Worm (Caenorhabditis elegans) whole organism, L4 larva: ENCODE data around the gene tag-273.

ENCODE experiments used
- F49E8.2 ChIP-seq: sonication (generic microtip); optimal IDR thresholded peaks from 2 replicates; lab custom pipeline; 2016; ENCODE audit warnings: missing compliant biosample characterization, mild to moderate bottlenecking, missing genetic modification characterization, borderline replicate concordance
- T26A8.4 ChIP-seq: fragments of 200-800 bp; sonication (Bioruptor generic); IDR thresholded peaks from 2 replicates; pipeline ENCODE4 v1.3.6; 2022; ENCODE audit warnings: missing genetic modification characterization, missing compliant biosample characterization
- ZK546.5 ChIP-seq, 2 experiments: sonication (generic microtip); optimal IDR thresholded peaks; 2 replicates each; lab custom pipeline; 2017; ENCODE audit warnings: missing biosample characterization in 2 of 2, missing genetic modification characterization in 2 of 2
- aly-2 ChIP-seq: sonication (generic microtip); optimal IDR thresholded peaks from 2 replicates; lab custom pipeline; 2018; ENCODE audit warnings: missing biosample characterization, missing genetic modification characterization
- dmd-8 ChIP-seq: fragments of 200-800 bp; sonication (Bioruptor generic); IDR thresholded peaks from 2 replicates; pipeline ENCODE4 v1.3.6; 2022; ENCODE audit warnings: missing genetic modification characterization, missing compliant biosample characterization
- lin-15B ChIP-seq: fragments of 150-350 bp; sonication (generic microtip); optimal IDR thresholded peaks from 3 replicates; lab custom pipeline; 2014; ENCODE audit warnings: missing biosample characterization, missing genetic modification characterization
- mxl-3 ChIP-seq: fragments of 200-800 bp; sonication (Bioruptor generic); optimal IDR thresholded peaks from 2 replicates; lab custom pipeline; 2018; ENCODE audit warnings: mild to moderate bottlenecking, missing genetic modification characterization, missing compliant biosample characterization
- vab-7 ChIP-seq: fragments of 200-800 bp; sonication (Bioruptor generic); IDR thresholded peaks from 2 replicates; pipeline ENCODE4 v1.3.6; 2022; ENCODE audit warnings: missing genetic modification reagents, missing genetic modification characterization, missing compliant biosample characterization

DNA sequence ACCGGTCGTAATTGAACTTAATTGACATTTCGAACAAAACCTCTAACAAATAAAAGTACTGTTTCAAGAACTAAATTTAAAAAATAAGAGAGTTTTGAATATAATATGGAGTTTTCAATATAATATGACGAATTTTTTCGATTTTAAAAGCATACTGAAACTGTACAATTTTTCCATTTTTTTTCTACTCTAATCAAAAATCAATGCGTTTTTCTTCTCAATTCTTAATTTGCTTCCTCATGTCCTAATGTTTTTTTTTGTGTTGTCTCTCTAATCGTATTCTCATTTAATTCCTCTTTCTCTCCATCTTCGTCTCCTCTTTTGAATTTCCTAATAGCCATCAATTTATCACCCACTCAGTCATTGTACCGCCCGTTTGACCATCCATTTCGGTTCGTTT lies 23.0 kb downstream of the tag-273 start, which contains the start of gene Y57G11A.4:
- TF ChIP-seq T26A8.4 (GFP tag; lab: Robert Waterston, UW) (no peak), F49E8.2 (tag; lab: Kevin White, UChicago) (no peak), aly-2 (tag; lab: Kevin White, UChicago) (no peak), vab-7 (GFP tag; lab: Robert Waterston, UW) (no peak), mxl-3 (GFP tag; lab: Kevin White, UChicago) (no peak), ZK546.5 (tag; optimal IDR thresholded peaks at IDR 0.05; lab: Kevin White, UChicago) (no peak), dmd-8 (GFP tag; lab: Robert Waterston, UW) (no peak), lin-15B (no peak)
